Worm (Caenorhabditis elegans): ENCODE data around the gene dpf-4.

DNA sequence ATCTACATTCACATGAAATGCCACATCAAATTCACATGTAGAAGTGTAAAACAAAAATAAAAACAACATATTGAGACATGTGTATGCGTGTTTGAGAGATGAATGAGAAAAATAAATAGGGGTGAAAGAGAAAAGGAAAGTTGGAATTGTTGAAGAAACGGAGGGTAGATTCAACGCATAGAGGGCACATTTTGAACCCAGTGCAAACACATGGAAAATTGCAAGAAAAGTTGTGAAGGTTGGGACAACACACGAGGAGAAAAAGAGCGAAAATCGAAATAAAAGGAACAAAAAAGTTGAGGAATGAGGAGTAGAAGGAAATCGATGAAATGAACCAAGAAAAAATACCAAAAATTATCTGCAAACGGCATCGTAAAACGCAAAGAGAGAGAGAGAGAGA is 19.5 kb upstream of the dpf-4 start:
- TF ChIP-seq unc-130 (tag; optimal IDR thresholded peaks at IDR 0.05) = no peak
- no peak for TF ChIP-seq ztf-11 (tag; optimal IDR thresholded peaks at IDR 0.05)
- no peak for TF ChIP-seq efl-3 (GFP tag; optimal IDR thresholded peaks at IDR 0.05)
- no peak for TF ChIP-seq aly-2 (tag; optimal IDR thresholded peaks at IDR 0.05)
- no peak for TF ChIP-seq irx-1 (tag; optimal IDR thresholded peaks at IDR 0.05)
- no peak for TF ChIP-seq C34B4.2 (tag; optimal IDR thresholded peaks at IDR 0.05)
- no peak for TF ChIP-seq nhr-28 (tag; optimal IDR thresholded peaks at IDR 0.05)
- no peak for TF ChIP-seq snpc-4 (tag; optimal IDR thresholded peaks at IDR 0.05)
- TF ChIP-seq tbx-2 (tag; optimal IDR thresholded peaks at IDR 0.05) = no peak

Data from whole organism, L1 larva.